Worm (Caenorhabditis elegans) whole organism, young adult: ENCODE data around the gene ubc-8.

Experiments
- C06A6.2 ChIP-seq: fragments of 200-800 bp; sonication (Bioruptor generic); conservative IDR thresholded peaks from 2 replicates; pipeline ENCODE4 v1.3.6; 2022; ENCODE audit warnings: missing genetic modification characterization, missing compliant biosample characterization
- D2030.7 ChIP-seq: fragments of 200-800 bp; sonication (Bioruptor generic); IDR thresholded peaks from 2 replicates; pipeline ENCODE4 v1.3.6; 2022; ENCODE audit warnings: missing genetic modification reagents, missing genetic modification characterization, missing compliant biosample characterization
- F10E7.11 ChIP-seq: sonication (generic microtip); optimal IDR thresholded peaks from 2 replicates; lab custom pipeline; 2017; ENCODE audit warnings: mild to moderate bottlenecking, missing genetic modification characterization, moderate library complexity, missing compliant biosample characterization
- F23B12.7 ChIP-seq: sonication (generic microtip); optimal IDR thresholded peaks from 2 replicates; lab custom pipeline; 2017; ENCODE audit warnings: missing genetic modification characterization, mild to moderate bottlenecking, missing compliant biosample characterization, antibody characterized with exemption, moderate library complexity; ENCODE audit not compliant: insufficient read depth
- F49E8.2 ChIP-seq: sonication (generic microtip); optimal IDR thresholded peaks from 3 replicates; lab custom pipeline; 2017; ENCODE audit warnings: missing genetic modification characterization, mild to moderate bottlenecking, missing compliant biosample characterization, antibody characterized with exemption, moderate library complexity; ENCODE audit not compliant: insufficient read depth
- F55B11.4 ChIP-seq: sonication (generic microtip); optimal IDR thresholded peaks from 2 replicates; lab custom pipeline; 2016; ENCODE audit warnings: missing compliant biosample characterization, missing genetic modification characterization, borderline replicate concordance; ENCODE audit not compliant: insufficient read depth
- F57A8.1 ChIP-seq: fragments of 200-800 bp; sonication (Bioruptor generic); optimal IDR thresholded peaks from 2 replicates; lab custom pipeline; 2018; ENCODE audit warnings: mild to moderate bottlenecking, missing genetic modification characterization, moderate library complexity, missing compliant biosample characterization
- K11D2.4 ChIP-seq: fragments of 200-800 bp; sonication (Bioruptor generic); IDR thresholded peaks from 2 replicates; pipeline ENCODE4 v1.3.6; 2022; ENCODE audit warnings: missing genetic modification reagents, missing genetic modification characterization, missing compliant biosample characterization
- Y53F4B.3 ChIP-seq: fragments of 200-800 bp; sonication (Bioruptor generic); IDR thresholded peaks from 2 replicates; pipeline ENCODE4 v1.3.6; 2022; ENCODE audit warnings: missing genetic modification reagents, missing genetic modification characterization, missing compliant biosample characterization
- Y56A3A.18 ChIP-seq: fragments of 200-800 bp; sonication (Bioruptor generic); IDR thresholded peaks from 2 replicates; pipeline ENCODE4 v1.3.6; 2022; ENCODE audit warnings: missing genetic modification reagents, missing genetic modification characterization, missing compliant biosample characterization
- Y79H2A.3 ChIP-seq: fragments of 200-800 bp; sonication (Bioruptor generic); conservative IDR thresholded peaks from 2 replicates; pipeline ENCODE4 v1.3.6; 2022; ENCODE audit warnings: missing genetic modification reagents, missing genetic modification characterization, missing compliant biosample characterization
- Y95B8A.8 ChIP-seq: fragments of 200-800 bp; sonication (Bioruptor generic); IDR thresholded peaks from 2 replicates; pipeline ENCODE4 v1.3.6; 2022; ENCODE audit warnings: missing genetic modification reagents, missing genetic modification characterization, missing compliant biosample characterization
- aptf-2 ChIP-seq: fragments of 200-800 bp; sonication (Bioruptor generic); conservative IDR thresholded peaks from 2 replicates; pipeline ENCODE4 v1.3.6; 2022; ENCODE audit warnings: missing genetic modification reagents, missing genetic modification characterization, missing compliant biosample characterization
- attf-3 ChIP-seq: fragments of 200-800 bp; sonication (Bioruptor generic); conservative IDR thresholded peaks from 2 replicates; pipeline ENCODE4 v1.3.6; 2022; ENCODE audit warnings: missing genetic modification reagents, missing genetic modification characterization, missing compliant biosample characterization
- attf-5 ChIP-seq: fragments of 200-800 bp; sonication (Bioruptor generic); optimal IDR thresholded peaks from 2 replicates; lab custom pipeline; 2018; ENCODE audit warnings: mild to moderate bottlenecking, missing genetic modification characterization, missing compliant biosample characterization
- attf-6 ChIP-seq: fragments of 200-800 bp; sonication (Bioruptor generic); IDR thresholded peaks from 2 replicates; pipeline ENCODE4 v1.3.6; 2022; ENCODE audit warnings: missing genetic modification reagents, missing genetic modification characterization, missing compliant biosample characterization
- ccch-3 ChIP-seq: fragments of 200-800 bp; sonication (Bioruptor generic); optimal IDR thresholded peaks from 2 replicates; lab custom pipeline; 2018; ENCODE audit warnings: mild to moderate bottlenecking, missing genetic modification characterization, missing compliant biosample characterization
- cebp-1 ChIP-seq, 2 experiments: fragments of 200-800 bp in 1 of 2; sonication (Bioruptor generic) in 1 of 2; sonication (generic microtip) in 1 of 2; IDR thresholded peaks in 1 of 2; optimal IDR thresholded peaks in 1 of 2; 2 replicates each; pipeline versions ENCODE4 v1.3.6 to Lab custom; 2017 to 2022; ENCODE audit warnings: missing compliant biosample characterization in 2 of 2, missing genetic modification characterization in 2 of 2, mild to moderate bottlenecking in 1 of 2, missing genetic modification reagents in 1 of 2, moderate library complexity in 1 of 2
- ceh-58 ChIP-seq: fragments of 200-800 bp; sonication (Bioruptor generic); IDR thresholded peaks from 2 replicates; pipeline ENCODE4 v1.3.6; 2022; ENCODE audit warnings: missing genetic modification characterization, missing compliant biosample characterization
- ceh-91 ChIP-seq: fragments of 200-800 bp; sonication (Bioruptor generic); IDR thresholded peaks from 2 replicates; pipeline ENCODE4 v1.3.6; 2022; ENCODE audit warnings: missing genetic modification reagents, missing genetic modification characterization, missing compliant biosample characterization
- chd-7 ChIP-seq: sonication (generic microtip); optimal IDR thresholded peaks from 2 replicates; lab custom pipeline; 2016; ENCODE audit warnings: mild to moderate bottlenecking, missing genetic modification characterization, moderate library complexity, missing compliant biosample characterization
- dox-1 ChIP-seq: fragments of 200-800 bp; sonication (Bioruptor generic); IDR thresholded peaks from 2 replicates; pipeline ENCODE4 v1.3.6; 2022; ENCODE audit warnings: missing genetic modification reagents, missing genetic modification characterization, missing compliant biosample characterization
- efl-1 ChIP-seq: fragments of 150-350 bp; optimal IDR thresholded peaks from 2 replicates; lab custom pipeline; 2014; ENCODE audit warnings: missing biosample characterization, missing genetic modification reagents, missing genetic modification characterization
- egl-44 ChIP-seq: fragments of 200-800 bp; sonication (Bioruptor generic); IDR thresholded peaks from 2 replicates; pipeline ENCODE4 v1.3.6; 2022; ENCODE audit warnings: missing genetic modification reagents, missing genetic modification characterization, missing compliant biosample characterization
- ets-4 ChIP-seq: fragments of 200-800 bp; sonication (Bioruptor generic); optimal IDR thresholded peaks from 2 replicates; lab custom pipeline; 2018; ENCODE audit warnings: mild to moderate bottlenecking, missing genetic modification characterization, missing compliant biosample characterization
- hlh-12 ChIP-seq: sonication (generic microtip); optimal IDR thresholded peaks from 2 replicates; lab custom pipeline; 2016; ENCODE audit warnings: missing genetic modification characterization, missing compliant biosample characterization
- hmg-20 ChIP-seq: fragments of 200-800 bp; sonication (Bioruptor generic); IDR thresholded peaks from 2 replicates; pipeline ENCODE4 v1.3.6; 2022; ENCODE audit warnings: missing genetic modification reagents, missing genetic modification characterization, missing compliant biosample characterization
- hsf-1 ChIP-seq: fragments of 200-800 bp; sonication (Bioruptor generic); IDR thresholded peaks from 2 replicates; pipeline ENCODE4 v1.3.6; 2022; ENCODE audit warnings: missing genetic modification reagents, missing genetic modification characterization, missing compliant biosample characterization
- let-607 ChIP-seq, 2 experiments: fragments of 200-800 bp in 1 of 2; sonication (Bioruptor generic) in 1 of 2; sonication (generic microtip) in 1 of 2; optimal IDR thresholded peaks; 2 replicates each; lab custom pipeline; 2016 to 2018; ENCODE audit warnings: mild to moderate bottlenecking in 2 of 2, missing compliant biosample characterization in 2 of 2, missing genetic modification characterization in 2 of 2, moderate library complexity in 2 of 2, missing genotype in 1 of 2
- lin-54 ChIP-seq: fragments of 200-800 bp; sonication (Bioruptor generic); optimal IDR thresholded peaks from 2 replicates; lab custom pipeline; 2018; ENCODE audit warnings: mild to moderate bottlenecking, missing genetic modification characterization, missing compliant biosample characterization
- lir-1 ChIP-seq: fragments of 200-800 bp; sonication (Bioruptor generic); conservative IDR thresholded peaks from 2 replicates; pipeline ENCODE4 v1.3.6; 2022; ENCODE audit warnings: missing genetic modification reagents, missing genetic modification characterization, missing compliant biosample characterization
- lsy-27 ChIP-seq: sonication (generic microtip); optimal IDR thresholded peaks from 2 replicates; lab custom pipeline; 2017; ENCODE audit warnings: missing genetic modification characterization, mild to moderate bottlenecking, missing compliant biosample characterization, antibody characterized with exemption, missing genotype, borderline replicate concordance; ENCODE audit not compliant: insufficient read depth
- madf-10 ChIP-seq: sonication (generic microtip); optimal IDR thresholded peaks from 2 replicates; lab custom pipeline; 2016; ENCODE audit warnings: mild to moderate bottlenecking, missing genetic modification characterization, missing compliant biosample characterization
- madf-6 ChIP-seq: fragments of 200-800 bp; sonication (Bioruptor generic); IDR thresholded peaks from 2 replicates; pipeline ENCODE4 v1.3.6; 2022; ENCODE audit warnings: missing genetic modification reagents, missing genetic modification characterization, missing compliant biosample characterization
- mel-28 ChIP-seq: sonication (generic microtip); optimal IDR thresholded peaks from 2 replicates; lab custom pipeline; 2016; ENCODE audit warnings: borderline replicate concordance, mild to moderate bottlenecking, missing genetic modification characterization, missing compliant biosample characterization
- nfyb-1 ChIP-seq: fragments of 200-800 bp; sonication (Bioruptor generic); IDR thresholded peaks from 2 replicates; pipeline ENCODE4 v1.3.6; 2022; ENCODE audit warnings: missing genetic modification reagents, missing genetic modification characterization, missing compliant biosample characterization
- nhr-80 ChIP-seq: sonication (generic microtip); optimal IDR thresholded peaks from 2 replicates; lab custom pipeline; 2016; ENCODE audit warnings: missing genetic modification characterization, missing compliant biosample characterization
- pbrm-1 ChIP-seq: fragments of 200-800 bp; sonication (Bioruptor generic); IDR thresholded peaks from 2 replicates; pipeline ENCODE4 v1.3.6; 2022; ENCODE audit warnings: missing genetic modification reagents, missing genetic modification characterization, missing compliant biosample characterization
- repo-1 ChIP-seq: sonication (generic microtip); optimal IDR thresholded peaks from 2 replicates; lab custom pipeline; 2017; ENCODE audit warnings: mild to moderate bottlenecking, missing genetic modification characterization, missing compliant biosample characterization
- snpc-3.4 ChIP-seq: sonication (generic microtip); optimal IDR thresholded peaks from 2 replicates; lab custom pipeline; 2017; ENCODE audit warnings: missing genetic modification characterization, mild to moderate bottlenecking, missing compliant biosample characterization, antibody characterized with exemption, moderate library complexity, missing genotype, missing genetic modification reagents
- sptf-2 ChIP-seq: fragments of 200-800 bp; sonication (Bioruptor generic); optimal IDR thresholded peaks from 2 replicates; lab custom pipeline; 2018; ENCODE audit warnings: mild to moderate bottlenecking, missing genetic modification characterization, missing compliant biosample characterization
- tbp1 ChIP-seq: fragments of 200-800 bp; sonication (Bioruptor generic); optimal IDR thresholded peaks from 2 replicates; lab custom pipeline; 2018; ENCODE audit warnings: mild to moderate bottlenecking, missing genetic modification characterization, missing compliant biosample characterization
- xnd-1 ChIP-seq: sonication (generic microtip); optimal IDR thresholded peaks from 2 replicates; lab custom pipeline; 2016; ENCODE audit warnings: missing genotype, missing genetic modification reagents, missing genetic modification characterization, missing compliant biosample characterization
- zfh-2 ChIP-seq: fragments of 200-800 bp; sonication (Bioruptor generic); conservative IDR thresholded peaks from 2 replicates; pipeline ENCODE4 v1.3.6; 2022; ENCODE audit warnings: missing genetic modification reagents, missing genetic modification characterization, missing compliant biosample characterization
- ztf-18 ChIP-seq: sonication (generic microtip); optimal IDR thresholded peaks from 2 replicates; lab custom pipeline; 2016; ENCODE audit warnings: missing genotype, mild to moderate bottlenecking, missing genetic modification characterization, missing compliant biosample characterization
- ztf-3 ChIP-seq: fragments of 200-800 bp; sonication (Bioruptor generic); optimal IDR thresholded peaks from 2 replicates; lab custom pipeline; 2018; ENCODE audit warnings: mild to moderate bottlenecking, missing genetic modification characterization, missing compliant biosample characterization

Gene ubc-8

ce11 chrIV:2709590-2710201 is 2.7 kb upstream of the ubc-8 start:
- TF ChIP-seq F57A8.1 (GFP tag; lab: Kevin White, UChicago) (no peak), C06A6.2 (GFP tag; lab: Robert Waterston, UW) (peak; percentile 54; the same call in 1 of the 2 replicates), D2030.7 (GFP tag; lab: Robert Waterston, UW) (no peak), F55B11.4 (tag; lab: Kevin White, UChicago) (no peak), snpc-3.4 (tag; lab: Kevin White, UChicago) (no peak), madf-6 (GFP tag; lab: Robert Waterston, UW) (0 out of 2 replicates have a peak, but pooled peaks have one; percentile 29), tbp1 (GFP tag; lab: Kevin White, UChicago) (peak; percentile 46), let-607 (tag; optimal IDR thresholded peaks at IDR 0.05; lab: Kevin White, UChicago) (peak; percentile 6 to 12), ceh-91 (GFP tag; lab: Robert Waterston, UW) (no peak), Y95B8A.8 (GFP tag; lab: Robert Waterston, UW) (peak; percentile 77), F10E7.11 (no peak), attf-5 (GFP tag; lab: Kevin White, UChicago) (peak; percentile 67), ztf-3 (GFP tag; lab: Kevin White, UChicago) (peak; percentile 26), attf-3 (GFP tag; lab: Robert Waterston, UW) (no peak), efl-1 (GFP tag; lab: Kevin White, UChicago) (no peak), xnd-1 (tag; lab: Kevin White, UChicago) (no peak), hlh-12 (tag; lab: Kevin White, UChicago) (no peak), lin-54 (GFP tag; lab: Kevin White, UChicago) (peak; percentile 31), ceh-58 (GFP tag; lab: Robert Waterston, UW) (no peak), K11D2.4 (peak; percentile 55), ets-4 (GFP tag; lab: Kevin White, UChicago) (peak; percentile 63), pbrm-1 (GFP tag; lab: Robert Waterston, UW) (0 out of 2 replicates have a peak, but pooled peaks have one; percentile 49), ztf-18 (tag; lab: Kevin White, UChicago) (no peak), hsf-1 (GFP tag; lab: Robert Waterston, UW) (0 out of 2 replicates have a peak, but pooled peaks have one; percentile 54), lsy-27 (no peak), ccch-3 (GFP tag; lab: Kevin White, UChicago) (no peak), chd-7 (tag; lab: Kevin White, UChicago) (peak; percentile 48), madf-10 (peak; percentile 60), repo-1 (tag; lab: Kevin White, UChicago) (peak; percentile 24), nfyb-1 (GFP tag; lab: Robert Waterston, UW) (peak; percentile 90), Y53F4B.3 (GFP tag; lab: Robert Waterston, UW) (no peak), zfh-2 (GFP tag; lab: Robert Waterston, UW) (no peak), dox-1 (GFP tag; lab: Robert Waterston, UW) (no peak; the same call in 1 of the 2 replicates), hmg-20 (GFP tag; lab: Robert Waterston, UW) (peak; percentile 26; the same call in 1 of the 2 replicates), Y56A3A.18 (peak; percentile 88), mel-28 (tag; lab: Kevin White, UChicago) (peak; percentile 32), attf-6 (GFP tag; lab: Robert Waterston, UW) (no peak), lir-1 (0 out of 2 replicates have a peak, but pooled peaks have one; percentile 34), aptf-2 (GFP tag; lab: Robert Waterston, UW) (no peak), nhr-80 (tag; lab: Kevin White, UChicago) (peak; percentile 21), sptf-2 (GFP tag; lab: Kevin White, UChicago) (no peak), F23B12.7 (tag; lab: Kevin White, UChicago) (no peak), cebp-1 (GFP tag; IDR thresholded peaks at IDR 0.05; lab: Robert Waterston, UW) (peak; percentile 68; the same call in 1 of the 2 replicates), cebp-1 (tag; optimal IDR thresholded peaks at IDR 0.05; lab: Kevin White, UChicago) (peak; percentile 76), Y79H2A.3 (peak; percentile 67), F49E8.2 (tag; lab: Kevin White, UChicago) (no peak), egl-44 (GFP tag; lab: Robert Waterston, UW) (peak; percentile 65; the same call in 1 of the 2 replicates)
